Fruit fly (Drosophila melanogaster) whole organism, embryonic: ENCODE data around the gene MESR3.

Experiments
- B-H2 ChIP-seq: fragments of 200-800 bp; sonication (Bioruptor generic); optimal IDR thresholded peaks from 2 replicates; lab custom pipeline; 2018; ENCODE audit warnings: missing biosample characterization, mild to moderate bottlenecking, missing genetic modification characterization
- Bdp1 ChIP-seq: fragments of 200-800 bp; sonication (Bioruptor generic); optimal IDR thresholded peaks from 3 replicates; lab custom pipeline; 2016; ENCODE audit warnings: missing biosample characterization, missing genetic modification characterization
- BtbVII ChIP-seq: fragments of 200-800 bp; sonication (Bioruptor generic); optimal IDR thresholded peaks from 3 replicates; lab custom pipeline; 2017; ENCODE audit warnings: missing biosample characterization, mild to moderate bottlenecking, missing genetic modification characterization
- CG11456 ChIP-seq: fragments of 200-800 bp; sonication (Bioruptor generic); IDR thresholded peaks from 3 replicates; pipeline ENCODE4 v1.3.6; 2022; ENCODE audit warnings: missing biosample characterization, missing genetic modification characterization
- CG11695 ChIP-seq: fragments of 200-800 bp; sonication (Bioruptor generic); IDR thresholded peaks from 3 replicates; pipeline ENCODE4 v1.3.6; 2022; ENCODE audit warnings: missing biosample characterization, missing genetic modification characterization
- CG14667 ChIP-seq: fragments of 200-800 bp; sonication (Bioruptor generic); IDR thresholded peaks from 2 replicates; pipeline ENCODE4 v1.3.6; 2022; ENCODE audit warnings: missing biosample characterization, missing genetic modification characterization
- CG17912 ChIP-seq: fragments of 200-800 bp; sonication (Bioruptor generic); optimal IDR thresholded peaks from 2 replicates; lab custom pipeline; 2018; ENCODE audit warnings: missing biosample characterization, mild to moderate bottlenecking, missing genetic modification characterization
- CG32772 ChIP-seq: fragments of 200-800 bp; sonication (Bioruptor generic); IDR thresholded peaks from 2 replicates; pipeline ENCODE4 v1.3.6; 2022; ENCODE audit warnings: missing biosample characterization, missing genetic modification characterization
- CG33557 ChIP-seq: fragments of 200-800 bp; sonication (Bioruptor generic); optimal IDR thresholded peaks from 2 replicates; lab custom pipeline; 2019; ENCODE audit warnings: missing biosample characterization, mild to moderate bottlenecking, missing genetic modification characterization, moderate library complexity
- CG3407 ChIP-seq: fragments of 200-800 bp; sonication (Bioruptor generic); optimal IDR thresholded peaks from 2 replicates; lab custom pipeline; 2018; ENCODE audit warnings: missing biosample characterization, mild to moderate bottlenecking, missing genetic modification characterization
- CG4854 ChIP-seq: fragments of 200-800 bp; sonication (Bioruptor generic); optimal IDR thresholded peaks from 2 replicates; lab custom pipeline; 2016; ENCODE audit warnings: missing biosample characterization, missing genetic modification characterization, inconsistent platforms
- CG5953 ChIP-seq: fragments of 200-800 bp; sonication (Bioruptor generic); IDR thresholded peaks from 2 replicates; pipeline ENCODE4 v1.3.6; 2022; ENCODE audit warnings: missing biosample characterization, missing genetic modification characterization
- CG6272 ChIP-seq: fragments of 200-800 bp; sonication (Bioruptor generic); IDR thresholded peaks from 2 replicates; pipeline ENCODE4 v1.3.6; 2022; ENCODE audit warnings: missing biosample characterization, missing genetic modification characterization
- CG6654 ChIP-seq: fragments of 200-800 bp; sonication (Bioruptor generic); optimal IDR thresholded peaks from 2 replicates; lab custom pipeline; 2017; ENCODE audit warnings: missing biosample characterization, mild to moderate bottlenecking, missing genetic modification characterization
- CG6813 ChIP-seq: fragments of 200-800 bp; sonication (Bioruptor generic); optimal IDR thresholded peaks from 2 replicates; lab custom pipeline; 2017; ENCODE audit warnings: missing biosample characterization, missing genetic modification characterization, mild to moderate bottlenecking, moderate library complexity, missing genetic modification reagents
- CG7745 ChIP-seq: fragments of 200-800 bp; sonication (Bioruptor generic); optimal IDR thresholded peaks from 2 replicates; lab custom pipeline; 2018; ENCODE audit warnings: missing biosample characterization, mild to moderate bottlenecking, missing genetic modification characterization, moderate library complexity
- CG7987 ChIP-seq: fragments of 200-800 bp; sonication (Bioruptor generic); optimal IDR thresholded peaks from 2 replicates; lab custom pipeline; 2018; ENCODE audit warnings: missing biosample characterization, mild to moderate bottlenecking, missing genetic modification characterization, moderate library complexity
- Camta ChIP-seq: fragments of 200-800 bp; sonication (Bioruptor generic); optimal IDR thresholded peaks from 2 replicates; lab custom pipeline; 2016; ENCODE audit warnings: missing biosample characterization, missing genetic modification characterization
- CkIIα-i1 ChIP-seq: fragments of 200-800 bp; sonication (Bioruptor generic); IDR thresholded peaks from 2 replicates; pipeline ENCODE4 v1.3.6; 2022; ENCODE audit warnings: missing biosample characterization, missing genetic modification characterization
- CrebB ChIP-seq: fragments of 200-800 bp; sonication (Bioruptor generic); optimal IDR thresholded peaks from 3 replicates; lab custom pipeline; 2018; ENCODE audit warnings: missing biosample characterization, mild to moderate bottlenecking, missing genetic modification characterization
- Dfd ChIP-seq, 2 experiments: fragments of >200 bp; optimal IDR thresholded peaks; 2 replicates each; lab custom pipeline; 2017; ENCODE audit warnings: missing biosample characterization in 2 of 2, missing genetic modification characterization in 2 of 2
- Fer3 ChIP-seq: fragments of 200-800 bp; sonication (Bioruptor generic); optimal IDR thresholded peaks from 2 replicates; lab custom pipeline; 2018; ENCODE audit warnings: missing biosample characterization, mild to moderate bottlenecking, missing genetic modification characterization, moderate library complexity
- HLH3B ChIP-seq: fragments of 200-800 bp; sonication (Bioruptor generic); IDR thresholded peaks from 2 replicates; pipeline ENCODE4 v1.3.6; 2022; ENCODE audit warnings: missing biosample characterization, missing genetic modification characterization
- Hr39 ChIP-seq: fragments of >200 bp; optimal IDR thresholded peaks from 2 replicates; lab custom pipeline; 2017
- Hsf ChIP-seq: fragments of 200-800 bp; sonication (Bioruptor generic); optimal IDR thresholded peaks from 3 replicates; lab custom pipeline; 2016; ENCODE audit warnings: missing biosample characterization, missing genetic modification characterization
- Lpt ChIP-seq: fragments of >200 bp; optimal IDR thresholded peaks from 2 replicates; lab custom pipeline; 2018; ENCODE audit warnings: missing biosample characterization, missing genetic modification characterization
- MESR4 ChIP-seq: fragments of 200-800 bp; sonication (Bioruptor generic); optimal IDR thresholded peaks from 2 replicates; lab custom pipeline; 2018; ENCODE audit warnings: missing biosample characterization, mild to moderate bottlenecking, missing genetic modification characterization, moderate library complexity
- PHDP ChIP-seq: fragments of 200-800 bp; sonication (Bioruptor generic); optimal IDR thresholded peaks from 3 replicates; lab custom pipeline; 2018; ENCODE audit warnings: missing biosample characterization, mild to moderate bottlenecking, missing genetic modification characterization, moderate library complexity
- Spps ChIP-seq: fragments of 200-800 bp; sonication (Bioruptor generic); optimal IDR thresholded peaks from 2 replicates; lab custom pipeline; 2018; ENCODE audit warnings: missing biosample characterization, mild to moderate bottlenecking, missing genetic modification characterization
- bab2 ChIP-seq: fragments of 200-800 bp; sonication (Bioruptor generic); optimal IDR thresholded peaks from 2 replicates; lab custom pipeline; 2016; ENCODE audit warnings: missing biosample characterization, missing genetic modification characterization
- bowl ChIP-seq: fragments of 200-800 bp; sonication (Bioruptor generic); IDR thresholded peaks from 2 replicates; pipeline ENCODE4 v1.3.6; 2022; ENCODE audit warnings: missing biosample characterization, missing genetic modification characterization
- chif ChIP-seq, 2 experiments: fragments of 200-800 bp; sonication (Bioruptor generic); optimal IDR thresholded peaks; 3 replicates each; lab custom pipeline; 2016; ENCODE audit warnings: missing biosample characterization in 2 of 2, missing genetic modification characterization in 2 of 2
- corto ChIP-seq: fragments of 200-800 bp; sonication (Bioruptor generic); optimal IDR thresholded peaks from 2 replicates; lab custom pipeline; 2016; ENCODE audit warnings: missing biosample characterization, mild to moderate bottlenecking, missing genetic modification characterization, moderate library complexity
- crc ChIP-seq: fragments of 200-800 bp; sonication (Bioruptor generic); optimal IDR thresholded peaks from 2 replicates; lab custom pipeline; 2016; ENCODE audit warnings: missing biosample characterization, missing genetic modification characterization
- dpn ChIP-seq, 2 experiments: fragments of 200-800 bp; sonication (Bioruptor generic); optimal IDR thresholded peaks; 3 replicates each; lab custom pipeline; 2016; ENCODE audit warnings: missing biosample characterization in 2 of 2, missing genetic modification characterization in 2 of 2
- ftz-f1 ChIP-seq: fragments of 200-800 bp; sonication (Bioruptor generic); optimal IDR thresholded peaks from 2 replicates; lab custom pipeline; 2016; ENCODE audit warnings: missing biosample characterization, missing genetic modification characterization
- gce ChIP-seq: fragments of 200-800 bp; sonication (Bioruptor generic); IDR thresholded peaks from 3 replicates; pipeline ENCODE4 v1.3.6; 2022; ENCODE audit warnings: missing biosample characterization, missing genetic modification characterization
- gro ChIP-seq: fragments of 200-800 bp; sonication (Bioruptor generic); optimal IDR thresholded peaks from 2 replicates; lab custom pipeline; 2016; ENCODE audit warnings: missing biosample characterization, missing genetic modification characterization
- gsb ChIP-seq: fragments of 200-800 bp; sonication (Bioruptor generic); IDR thresholded peaks from 2 replicates; pipeline ENCODE4 v1.3.6; 2022; ENCODE audit warnings: missing biosample characterization, missing genetic modification characterization
- kah ChIP-seq: fragments of 200-800 bp; sonication (Bioruptor generic); optimal IDR thresholded peaks from 2 replicates; lab custom pipeline; 2018; ENCODE audit warnings: missing biosample characterization, mild to moderate bottlenecking, missing genetic modification characterization
- kay ChIP-seq: fragments of 200-800 bp; sonication (Bioruptor generic); optimal IDR thresholded peaks from 2 replicates; lab custom pipeline; 2016; ENCODE audit warnings: missing biosample characterization, missing genetic modification characterization
- maf-S ChIP-seq: fragments of 200-800 bp; sonication (Bioruptor generic); optimal IDR thresholded peaks from 2 replicates; lab custom pipeline; 2016; ENCODE audit warnings: missing biosample characterization, missing genetic modification characterization
- mam ChIP-seq: fragments of 200-800 bp; sonication (Bioruptor generic); optimal IDR thresholded peaks from 3 replicates; lab custom pipeline; 2016; ENCODE audit warnings: missing biosample characterization, missing genetic modification characterization
- nom ChIP-seq: fragments of 200-800 bp; sonication (Bioruptor generic); optimal IDR thresholded peaks from 2 replicates; lab custom pipeline; 2017; ENCODE audit warnings: missing biosample characterization, missing genetic modification characterization, mild to moderate bottlenecking, moderate library complexity, missing genetic modification reagents
- org-1 ChIP-seq: fragments of 200-800 bp; sonication (Bioruptor generic); optimal IDR thresholded peaks from 2 replicates; lab custom pipeline; 2017; ENCODE audit warnings: missing biosample characterization, missing genetic modification characterization
- pzg ChIP-seq: fragments of 200-800 bp; sonication (Bioruptor generic); optimal IDR thresholded peaks from 3 replicates; lab custom pipeline; 2018; ENCODE audit warnings: missing biosample characterization, mild to moderate bottlenecking, missing genetic modification characterization, moderate library complexity
- ranshi ChIP-seq: fragments of 200-800 bp; sonication (Bioruptor generic); IDR thresholded peaks from 2 replicates; pipeline ENCODE4 v1.3.6; 2022; ENCODE audit warnings: missing biosample characterization, missing genetic modification characterization
- repo ChIP-seq: fragments of 200-800 bp; sonication (Bioruptor generic); optimal IDR thresholded peaks from 2 replicates; lab custom pipeline; 2016; ENCODE audit warnings: missing biosample characterization, missing genetic modification characterization
- run ChIP-seq: fragments of 200-800 bp; sonication (Bioruptor generic); optimal IDR thresholded peaks from 3 replicates; lab custom pipeline; 2018; ENCODE audit warnings: missing biosample characterization, mild to moderate bottlenecking, missing genetic modification characterization
- sc ChIP-seq, 3 experiments: fragments of >200 bp in 2 of 3; fragments of 200-800 bp in 1 of 3; sonication (Bioruptor generic) in 1 of 3; optimal IDR thresholded peaks; 2 replicates in 2 of 3; 3 replicates in 1 of 3; lab custom pipeline; 2017; ENCODE audit warnings: mild to moderate bottlenecking in 1 of 3, missing biosample characterization in 1 of 3, missing genetic modification characterization in 1 of 3, missing genetic modification reagents in 1 of 3
- ssp ChIP-seq: fragments of 200-800 bp; sonication (Bioruptor generic); IDR thresholded peaks from 2 replicates; pipeline ENCODE4 v1.3.6; 2022; ENCODE audit warnings: missing biosample characterization, missing genetic modification characterization
- toy ChIP-seq: fragments of 200-800 bp; sonication (Bioruptor generic); IDR thresholded peaks from 2 replicates; pipeline ENCODE4 v1.3.6; 2022; ENCODE audit warnings: missing biosample characterization, missing genetic modification characterization

The MESR3 gene

dm6 chr2L:18653328-18653675, 36.2 kb downstream of the MESR3 start (continued):
- TF ChIP-seq CG7987 (peak; percentile 27), repo (GFP tag; lab: Kevin White, UChicago) (peak; percentile 17), sc (optimal IDR thresholded peaks at IDR 0.05; lab: Kevin White, UChicago) (no peak), sc (GFP tag; optimal IDR thresholded peaks at IDR 0.05; lab: Kevin White, UChicago) (peak; percentile 16), org-1 (GFP tag; lab: Kevin White, UChicago) (peak; percentile 15), Fer3 (tag; lab: Kevin White, UChicago) (peak; percentile 58), CG6813 (peak; percentile 56), crc (GFP tag; lab: Kevin White, UChicago) (peak; percentile 30), toy (GFP tag; lab: Robert Waterston, UW) (no peak), nom (GFP tag; lab: Kevin White, UChicago) (no peak), maf-S (GFP tag; lab: Kevin White, UChicago) (peak; percentile 15), mam (GFP tag; lab: Kevin White, UChicago) (peak; percentile 57), ranshi (peak; percentile 56; the same call in 1 of the 2 replicates), bowl (GFP tag; lab: Robert Waterston, UW) (no peak), chif (GFP tag; optimal IDR thresholded peaks at IDR 0.05; lab: Kevin White, UChicago) (peak; percentile 42 to 80), CG5953 (peak; percentile 10; the same call in 1 of the 2 replicates), CG33557 (GFP tag; lab: Kevin White, UChicago) (no peak), Bdp1 (GFP tag; lab: Kevin White, UChicago) (no peak), CG3407 (GFP tag; lab: Kevin White, UChicago) (peak; percentile 41), CG4854 (peak; percentile 67), gce (GFP tag; lab: Robert Waterston, UW) (peak; percentile 76; the same call in 2 of the 3 replicates), BtbVII (peak; percentile 9), corto (peak; percentile 91), B-H2 (GFP tag; lab: Kevin White, UChicago) (no peak), CG7745 (no peak), Spps (tag; lab: Kevin White, UChicago) (peak; percentile 83), CkIIα-i1 (no peak), kah (peak; percentile 23), Dfd (GFP tag; optimal IDR thresholded peaks at IDR 0.05; lab: Kevin White, UChicago) (no peak), kay (GFP tag; lab: Kevin White, UChicago) (peak; percentile 59), CG14667 (GFP tag; lab: Robert Waterston, UW) (peak; percentile 65), HLH3B (GFP tag; lab: Robert Waterston, UW) (peak; percentile 73), CG17912 (GFP tag; lab: Kevin White, UChicago) (no peak), MESR4 (GFP tag; lab: Kevin White, UChicago) (no peak), run (tag; lab: Kevin White, UChicago) (peak; percentile 2), Hr39 (lab: Kevin White, UChicago) (no peak), pzg (GFP tag; lab: Kevin White, UChicago) (no peak), gsb (GFP tag; lab: Robert Waterston, UW) (0 out of 2 replicates have a peak, but pooled peaks have one; percentile 35), dpn (GFP tag; optimal IDR thresholded peaks at IDR 0.05; lab: Kevin White, UChicago) (peak; percentile 26 to 66), Hsf (GFP tag; lab: Kevin White, UChicago) (peak; percentile 32), PHDP (tag; lab: Kevin White, UChicago) (peak; percentile 29), CG32772 (GFP tag; lab: Robert Waterston, UW) (peak; percentile 84), ssp (GFP tag; lab: Robert Waterston, UW) (peak; percentile 69), ftz-f1 (GFP tag; lab: Kevin White, UChicago) (no peak), CG11456 (GFP tag; lab: Robert Waterston, UW) (peak; percentile 71; the same call in 2 of the 3 replicates), CG6654 (peak; percentile 61), bab2 (GFP tag; lab: Kevin White, UChicago) (peak; percentile 7), CrebB (tag; lab: Kevin White, UChicago) (no peak), gro (GFP tag; lab: Kevin White, UChicago) (peak; percentile 26), Camta (GFP tag; lab: Kevin White, UChicago) (peak; percentile 56), CG6272 (GFP tag; lab: Robert Waterston, UW) (peak; percentile 47), Lpt (GFP tag; lab: Kevin White, UChicago) (no peak), CG11695 (GFP tag; lab: Robert Waterston, UW) (peak; percentile 58; the same call in 1 of the 3 replicates)
